Fruit fly (Drosophila melanogaster) whole organism, wandering third instar larva: ENCODE data around the gene Gagr.

Experiments
- Hr78 ChIP-seq: fragments of >200 bp; optimal IDR thresholded peaks from 2 replicates; lab custom pipeline; 2017; ENCODE audit warnings: missing biosample characterization, missing genetic modification characterization
- ey ChIP-seq: fragments of 200-800 bp; sonication (Bioruptor generic); optimal IDR thresholded peaks from 2 replicates; lab custom pipeline; 2016; ENCODE audit warnings: missing biosample characterization, missing genetic modification characterization
- h ChIP-seq: fragments of 200-800 bp; sonication (Bioruptor generic); optimal IDR thresholded peaks from 3 replicates; lab custom pipeline; 2016; ENCODE audit warnings: missing biosample characterization, mild to moderate bottlenecking, missing genetic modification characterization
- psq ChIP-seq: fragments of 200-800 bp; sonication (Bioruptor generic); optimal IDR thresholded peaks from 3 replicates; lab custom pipeline; 2017; ENCODE audit warnings: missing biosample characterization, mild to moderate bottlenecking, missing genetic modification characterization, moderate library complexity
- tai ChIP-seq: sonication (Bioruptor generic); optimal IDR thresholded peaks from 2 replicates; lab custom pipeline; 2016; ENCODE audit warnings: missing biosample characterization, missing genetic modification characterization
- usp ChIP-seq: fragments of >200 bp; optimal IDR thresholded peaks from 2 replicates; lab custom pipeline; 2017; ENCODE audit warnings: missing biosample characterization, missing genetic modification characterization

DNA sequence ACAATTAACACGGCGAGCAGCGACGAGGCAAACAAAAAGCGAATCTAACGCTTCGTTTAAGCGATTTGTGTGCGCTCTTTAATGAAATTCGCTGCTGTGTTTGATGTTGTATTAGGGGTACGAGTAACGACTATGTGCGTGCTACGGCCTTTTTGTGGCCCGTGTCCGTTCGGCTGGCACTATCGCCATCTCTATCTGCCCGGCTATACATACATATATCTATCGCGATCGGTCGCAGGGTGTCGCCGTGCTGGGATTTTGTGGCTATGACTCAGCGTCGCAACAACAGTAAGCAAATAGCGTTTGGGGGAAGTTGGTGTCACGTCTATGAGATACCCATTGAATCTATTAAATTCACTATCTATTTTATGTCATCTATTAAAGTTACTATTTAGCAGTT, 686 bp upstream of the Gagr start:
- TF ChIP-seq ey (GFP tag; lab: Kevin White, UChicago) (no peak), psq (GFP tag; lab: Kevin White, UChicago) (no peak), h (GFP tag; lab: Kevin White, UChicago) (no peak), Hr78 (GFP tag; lab: Kevin White, UChicago) (no peak), usp (GFP tag; lab: Kevin White, UChicago) (no peak), tai (GFP tag; lab: Kevin White, UChicago) (no peak)
